Worm (Caenorhabditis elegans) whole organism, L3 larva: ENCODE data around the gene cccp-1.

Experiments
- aly-2 ChIP-seq: fragments of 150-350 bp; optimal IDR thresholded peaks from 2 replicates; lab custom pipeline; 2014; ENCODE audit warnings: missing biosample characterization, missing genetic modification characterization
- egl-27 ChIP-seq: sonication (generic microtip); optimal IDR thresholded peaks from 4 replicates; lab custom pipeline; 2017; ENCODE audit warnings: missing biosample characterization, missing genetic modification reagents, missing genetic modification characterization
- jun-1 ChIP-seq: fragments of 150-350 bp; optimal IDR thresholded peaks from 2 replicates; lab custom pipeline; 2014; ENCODE audit warnings: missing biosample characterization, missing genetic modification reagents, missing genetic modification characterization
- unc-62 ChIP-seq: fragments of 150-350 bp; sonication (generic microtip); optimal IDR thresholded peaks from 4 replicates; lab custom pipeline; 2014; ENCODE audit warnings: missing biosample characterization, missing genetic modification reagents, missing genetic modification characterization

DNA sequence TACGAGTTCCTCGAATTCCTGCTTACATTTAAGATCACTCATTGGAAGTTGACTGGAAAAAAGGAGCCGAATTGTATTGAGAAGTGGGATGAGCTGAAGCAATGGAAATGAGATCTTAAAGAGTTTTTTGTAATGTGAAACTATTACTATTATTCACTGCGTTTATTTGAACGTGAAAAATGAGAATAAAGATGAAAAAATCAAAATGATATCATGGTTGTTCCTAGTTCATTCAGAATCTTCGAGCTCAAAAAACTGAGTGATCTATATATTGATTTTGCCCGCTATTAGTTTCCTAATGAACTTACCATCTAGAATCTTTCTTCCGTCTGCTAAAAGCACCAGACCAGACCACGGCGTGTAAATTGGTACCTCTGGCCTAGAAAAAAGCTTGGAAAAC is 35.7 kb upstream of the cccp-1 start:
- no peak for TF ChIP-seq unc-62
- TF ChIP-seq jun-1 (tag; lab: Kevin White, UChicago) = no peak
- no peak for TF ChIP-seq egl-27 (tag; lab: Kevin White, UChicago)
- TF ChIP-seq aly-2 (tag; lab: Kevin White, UChicago) = no peak
